Worm (Caenorhabditis elegans) whole organism, L4 larva: ENCODE data around the gene lgg-1.

Experiments used
- D1046.2 ChIP-seq: fragments of 200-800 bp; sonication (Bioruptor generic); IDR thresholded peaks from 2 replicates; pipeline ENCODE4 v1.3.6; 2022; ENCODE audit warnings: missing genetic modification characterization, missing compliant biosample characterization
- R02D3.7 ChIP-seq: fragments of 150-350 bp; sonication (generic microtip); optimal IDR thresholded peaks from 3 replicates; lab custom pipeline; 2014; ENCODE audit warnings: missing biosample characterization, missing genetic modification characterization
- T26A8.4 ChIP-seq: fragments of 200-800 bp; sonication (Bioruptor generic); IDR thresholded peaks from 2 replicates; pipeline ENCODE4 v1.3.6; 2022; ENCODE audit warnings: missing genetic modification characterization, missing compliant biosample characterization
- Y48G9A.11 ChIP-seq: fragments of 200-800 bp; sonication (Bioruptor generic); IDR thresholded peaks from 2 replicates; pipeline ENCODE4 v1.3.6; 2022; ENCODE audit warnings: missing genetic modification reagents, missing genetic modification characterization, missing compliant biosample characterization
- aha-1 ChIP-seq: fragments of 150-350 bp; peaks from one replicate; lab custom pipeline; 2014; ENCODE audit warnings: missing biosample characterization, missing genetic modification characterization
- attf-4 ChIP-seq: sonication (generic microtip); optimal IDR thresholded peaks from 3 replicates; lab custom pipeline; 2017; ENCODE audit warnings: missing biosample characterization, missing genetic modification characterization
- ceh-20 ChIP-seq: fragments of 200-800 bp; sonication (Bioruptor generic); IDR thresholded peaks from 2 replicates; pipeline ENCODE4 v1.3.6; 2022; ENCODE audit warnings: missing genetic modification reagents, missing genetic modification characterization, missing compliant biosample characterization
- ceh-44 ChIP-seq: fragments of 200-800 bp; sonication (Bioruptor generic); IDR thresholded peaks from 2 replicates; pipeline ENCODE4 v1.3.6; 2022; ENCODE audit warnings: missing genetic modification reagents, missing genetic modification characterization, missing compliant biosample characterization
- cey-2 ChIP-seq: sonication (generic microtip); optimal IDR thresholded peaks from 3 replicates; lab custom pipeline; 2017; ENCODE audit warnings: missing genetic modification characterization, mild to moderate bottlenecking, missing compliant biosample characterization, antibody characterized with exemption, borderline replicate concordance; ENCODE audit not compliant: insufficient read depth
- daf-16 ChIP-seq, 3 experiments: sonication (generic microtip); optimal IDR thresholded peaks; 2 replicates each; lab custom pipeline; 2016 to 2017; ENCODE audit warnings: missing genetic modification characterization in 3 of 3, missing genetic modification reagents in 3 of 3, mild to moderate bottlenecking in 2 of 3, missing compliant biosample characterization in 2 of 3, missing biosample characterization in 1 of 3, moderate library complexity in 1 of 3
- dmd-6 ChIP-seq: fragments of 200-800 bp; sonication (Bioruptor generic); IDR thresholded peaks from 2 replicates; pipeline ENCODE4 v1.3.6; 2022; ENCODE audit warnings: missing genetic modification reagents, missing genetic modification characterization, missing compliant biosample characterization
- dve-1 ChIP-seq: sonication (generic microtip); optimal IDR thresholded peaks from 2 replicates; lab custom pipeline; 2017; ENCODE audit warnings: antibody characterized with exemption, mild to moderate bottlenecking, missing genetic modification characterization, missing compliant biosample characterization; ENCODE audit not compliant: insufficient read depth
- hif-1 ChIP-seq, 2 experiments: sonication (generic microtip); optimal IDR thresholded peaks; 2 replicates each; lab custom pipeline; 2016 to 2017; ENCODE audit warnings: missing compliant biosample characterization in 2 of 2, missing genetic modification characterization in 2 of 2, missing genetic modification reagents in 2 of 2, missing genotype in 2 of 2, mild to moderate bottlenecking in 1 of 2
- hlh-11 ChIP-seq: fragments of 200-800 bp; sonication (Bioruptor generic); optimal IDR thresholded peaks from 2 replicates; lab custom pipeline; 2018; ENCODE audit warnings: mild to moderate bottlenecking, missing genetic modification characterization, missing compliant biosample characterization
- hlh-30 ChIP-seq: sonication (generic microtip); optimal IDR thresholded peaks from 2 replicates; lab custom pipeline; 2017; ENCODE audit warnings: antibody characterized with exemption, mild to moderate bottlenecking, missing genetic modification characterization, missing compliant biosample characterization; ENCODE audit not compliant: insufficient read depth
- hmg-1.1 ChIP-seq: fragments of 200-800 bp; sonication (Bioruptor generic); IDR thresholded peaks from 2 replicates; pipeline ENCODE4 v1.3.6; 2022; ENCODE audit warnings: missing genetic modification reagents, missing genetic modification characterization, missing compliant biosample characterization
- lim-7 ChIP-seq: fragments of 200-800 bp; sonication (Bioruptor generic); IDR thresholded peaks from 2 replicates; pipeline ENCODE4 v1.3.6; 2022; ENCODE audit warnings: missing genetic modification characterization, missing compliant biosample characterization
- lsy-2 ChIP-seq, 2 experiments: fragments of 150-350 bp in 1 of 2; sonication (generic microtip) in 1 of 2; optimal IDR thresholded peaks; 2 replicates each; lab custom pipeline; 2014 to 2017; ENCODE audit warnings: missing biosample characterization in 2 of 2, missing genetic modification characterization in 2 of 2
- madf-9 ChIP-seq: fragments of 200-800 bp; sonication (Bioruptor generic); conservative IDR thresholded peaks from 2 replicates; pipeline ENCODE4 v1.3.6; 2022; ENCODE audit warnings: missing genetic modification reagents, missing genetic modification characterization, missing compliant biosample characterization
- mdl-1 ChIP-seq, 2 experiments: fragments of 150-350 bp in 1 of 2; sonication (generic microtip) in 1 of 2; optimal IDR thresholded peaks; 2 replicates each; lab custom pipeline; 2014 to 2017; ENCODE audit warnings: missing biosample characterization in 2 of 2, missing genetic modification characterization in 2 of 2
- mep-1 ChIP-seq: fragments of 150-350 bp; sonication (generic microtip); optimal IDR thresholded peaks from 3 replicates; lab custom pipeline; 2014; ENCODE audit warnings: missing biosample characterization, missing genetic modification characterization
- mxl-3 ChIP-seq: fragments of 200-800 bp; sonication (Bioruptor generic); optimal IDR thresholded peaks from 2 replicates; lab custom pipeline; 2018; ENCODE audit warnings: mild to moderate bottlenecking, missing genetic modification characterization, missing compliant biosample characterization
- nhr-11 ChIP-seq: fragments of 150-350 bp; optimal IDR thresholded peaks from 2 replicates; lab custom pipeline; 2014; ENCODE audit warnings: missing biosample characterization, missing genetic modification characterization
- nhr-111 ChIP-seq: fragments of 200-800 bp; sonication (Bioruptor generic); optimal IDR thresholded peaks from 2 replicates; lab custom pipeline; 2018; ENCODE audit warnings: mild to moderate bottlenecking, missing genetic modification characterization, missing compliant biosample characterization
- nhr-28 ChIP-seq: fragments of 150-350 bp; optimal IDR thresholded peaks from 2 replicates; lab custom pipeline; 2014; ENCODE audit warnings: missing biosample characterization, missing genetic modification characterization
- nhr-41 ChIP-seq: fragments of 200-800 bp; sonication (Bioruptor generic); IDR thresholded peaks from 2 replicates; pipeline ENCODE4 v1.3.6; 2022; ENCODE audit warnings: missing genetic modification reagents, missing genetic modification characterization, missing compliant biosample characterization
- php-3 ChIP-seq: fragments of 200-800 bp; sonication (Bioruptor generic); IDR thresholded peaks from 2 replicates; pipeline ENCODE4 v1.3.6; 2022; ENCODE audit warnings: missing genetic modification reagents, missing genetic modification characterization, missing compliant biosample characterization
- pqm-1 ChIP-seq: sonication (generic microtip); optimal IDR thresholded peaks from 2 replicates; lab custom pipeline; 2017; ENCODE audit warnings: missing biosample characterization, missing genetic modification characterization
- unc-62 ChIP-seq, 3 experiments: fragments of 150-350 bp in 1 of 3; sonication (generic microtip); optimal IDR thresholded peaks in 2 of 3; peaks in 1 of 3; 1 replicate in 1 of 3; 2 replicates in 2 of 3; lab custom pipeline; 2014 to 2017; ENCODE audit warnings: missing biosample characterization in 3 of 3, missing genetic modification characterization in 3 of 3, missing genetic modification reagents in 3 of 3, missing genotype in 1 of 3
- zip-11 ChIP-seq: fragments of 200-800 bp; sonication (Bioruptor generic); IDR thresholded peaks from 2 replicates; pipeline ENCODE4 v1.3.6; 2022; ENCODE audit warnings: missing genetic modification characterization, missing compliant biosample characterization
- ztf-11 ChIP-seq: fragments of 150-350 bp; optimal IDR thresholded peaks from 2 replicates; lab custom pipeline; 2014; ENCODE audit warnings: missing biosample characterization, missing genetic modification characterization

The lgg-1 gene

DNA sequence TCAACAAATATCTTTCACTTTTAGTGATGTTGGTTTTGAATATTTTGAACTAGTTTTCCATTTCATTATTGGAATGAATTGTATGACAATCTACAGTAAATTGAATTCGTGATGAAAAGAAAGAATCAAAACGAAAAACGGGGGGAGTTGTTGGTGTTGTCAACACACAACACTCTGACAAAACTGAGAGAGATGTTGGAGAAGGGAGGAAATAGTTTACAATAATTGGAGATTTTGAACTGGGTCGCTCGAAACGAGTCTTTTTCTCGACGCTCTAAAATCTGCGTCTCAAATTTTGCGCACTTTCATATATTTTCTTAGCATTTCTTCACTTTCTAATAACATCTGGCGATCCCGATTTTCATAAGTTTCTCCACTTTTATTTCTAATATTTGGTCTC lies 3.6 kb downstream of the lgg-1 start, which contains the start of gene txt-18:
TSS of gene txt-18 (plus strand) at position 180 of the 400 bp plus-strand sequence.
- TF ChIP-seq unc-62 (GFP tag; optimal IDR thresholded peaks at IDR 0.05 in 1 of 2; lab: Kevin White, UChicago) (peak in 1 of 2 experiments; percentile 77), unc-62 (tag; optimal IDR thresholded peaks at IDR 0.05; lab: Kevin White, UChicago) (no peak), nhr-28 (tag; lab: Kevin White, UChicago) (peak; percentile 32), T26A8.4 (GFP tag; lab: Robert Waterston, UW) (no peak), lsy-2 (tag; optimal IDR thresholded peaks at IDR 0.05; lab: Kevin White, UChicago) (peak in 1 of 2 experiments; percentile 35), dve-1 (no peak), aha-1 (tag; lab: Kevin White, UChicago) (peak; percentile 96), nhr-11 (peak; percentile 18), hlh-11 (tag; lab: Kevin White, UChicago) (peak; percentile 5)

DNA sequence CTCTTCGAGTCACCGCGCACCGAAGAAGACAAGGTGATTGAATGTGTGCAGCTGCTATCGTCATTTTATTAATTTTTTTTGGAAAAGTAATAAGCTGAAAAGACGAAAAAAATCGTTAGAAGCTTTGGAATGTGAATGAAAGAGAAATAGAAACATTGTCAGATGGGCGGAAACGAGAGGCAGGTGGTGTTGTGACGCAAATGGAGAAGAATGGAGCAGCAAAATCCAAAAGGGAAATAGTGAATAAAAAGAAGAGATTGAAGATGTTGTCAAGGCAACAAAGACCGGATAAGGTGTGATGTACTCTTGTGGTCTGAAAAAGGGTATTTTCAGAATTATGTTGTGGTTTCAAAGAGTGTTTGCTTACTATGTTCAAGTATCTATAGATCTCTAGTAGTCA lies 5.1 kb downstream of the lgg-1 start:
- peak in 1 of 2 experiments; percentile 23 for TF ChIP-seq unc-62 (GFP tag; optimal IDR thresholded peaks at IDR 0.05 in 1 of 2; lab: Kevin White, UChicago)
- TF ChIP-seq unc-62 (tag; optimal IDR thresholded peaks at IDR 0.05; lab: Kevin White, UChicago): no peak
- no peak for TF ChIP-seq ceh-20 (GFP tag; lab: Robert Waterston, UW)
- peak; percentile 75 for TF ChIP-seq aha-1 (tag; lab: Kevin White, UChicago)

DNA sequence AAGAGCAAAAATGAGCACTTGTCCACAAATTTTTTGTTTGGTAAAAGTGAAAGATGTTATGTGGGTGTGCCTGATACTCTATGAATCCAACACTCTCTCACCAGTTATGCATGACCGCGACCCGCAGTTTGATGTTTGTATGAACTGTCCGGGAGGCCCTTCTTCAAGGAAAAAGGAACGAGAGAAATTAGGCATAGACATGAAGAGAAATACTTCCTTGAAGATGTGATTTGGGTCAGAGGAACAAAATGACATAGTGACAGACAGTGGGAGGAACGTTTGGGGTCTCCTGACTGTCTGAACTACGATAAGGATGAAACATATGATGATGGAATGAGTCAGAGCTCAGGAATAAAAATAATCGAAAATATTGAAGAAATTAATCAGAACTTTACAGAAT lies 6.4 kb downstream of the lgg-1 start:
- peak; percentile 63 for TF ChIP-seq hlh-30 (tag; lab: Kevin White, UChicago)
- no peak for TF ChIP-seq hmg-1.1 (GFP tag; lab: Robert Waterston, UW)
- no peak for TF ChIP-seq php-3
- TF ChIP-seq nhr-41 (GFP tag; lab: Robert Waterston, UW): no peak
- no peak for TF ChIP-seq mep-1 (tag; lab: Kevin White, UChicago)
- TF ChIP-seq hlh-11 (tag; lab: Kevin White, UChicago): peak; percentile 19
- no peak for TF ChIP-seq zip-11 (GFP tag; lab: Robert Waterston, UW)
- TF ChIP-seq aha-1 (tag; lab: Kevin White, UChicago): peak; percentile 96

DNA sequence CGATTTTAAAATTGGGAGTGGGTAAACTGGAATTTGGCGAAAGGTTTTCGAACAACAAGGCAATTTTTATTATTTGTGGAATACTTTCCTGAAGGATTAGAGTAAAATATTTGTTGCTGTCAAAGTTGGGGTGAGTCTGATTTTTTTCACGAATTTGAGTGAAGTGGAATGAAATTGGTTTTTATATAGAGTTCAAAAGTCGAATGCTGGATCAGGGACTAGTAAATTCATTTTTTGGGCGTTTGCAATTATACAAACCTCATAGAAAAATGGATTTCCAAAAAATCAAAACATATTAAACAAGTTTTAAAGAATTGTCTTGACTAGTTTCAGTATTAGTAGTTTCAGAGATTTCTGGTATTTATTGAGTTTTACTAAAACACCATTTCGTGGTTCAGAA lies 7.6 kb downstream of the lgg-1 start, which contains the start of gene C32D5.7:
TSS of gene C32D5.7 (minus strand) at position 101 of the 400 bp plus-strand sequence.
- TF ChIP-seq lim-7 (GFP tag; lab: Robert Waterston, UW) (no peak), mdl-1 (tag; optimal IDR thresholded peaks at IDR 0.05; lab: Kevin White, UChicago) (no peak), hmg-1.1 (GFP tag; lab: Robert Waterston, UW) (no peak), ceh-44 (GFP tag; lab: Robert Waterston, UW) (no peak), lsy-2 (tag; optimal IDR thresholded peaks at IDR 0.05; lab: Kevin White, UChicago) (no peak)
- TF ChIP-seq, all 104 proteins: peak for 0

DNA sequence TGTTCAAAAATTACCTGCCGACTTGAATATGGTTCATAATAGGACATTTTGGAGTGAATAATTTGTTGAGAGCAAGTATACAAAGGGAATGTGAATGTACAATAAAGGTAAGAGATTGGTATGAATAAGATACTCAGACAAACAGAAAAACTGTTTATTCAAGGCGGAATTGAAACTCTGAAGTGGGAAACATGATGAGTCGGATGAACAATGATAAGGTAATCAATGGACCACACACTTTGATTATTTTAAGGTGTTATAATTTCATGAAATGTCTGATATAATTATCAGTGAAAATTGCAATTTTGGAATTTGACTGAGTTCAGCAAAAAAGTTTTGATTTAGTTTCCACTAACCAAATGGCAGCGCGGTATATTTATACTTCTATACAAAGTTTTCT lies 8.0 kb downstream of the lgg-1 start:
- no peak for TF ChIP-seq daf-16 (GFP tag; optimal IDR thresholded peaks at IDR 0.05; lab: Kevin White, UChicago)
- TF ChIP-seq daf-16 (tag; optimal IDR thresholded peaks at IDR 0.05; lab: Kevin White, UChicago): peak; percentile 59
- TF ChIP-seq ztf-11 (tag; lab: Kevin White, UChicago): no peak
- TF ChIP-seq lsy-2 (tag; optimal IDR thresholded peaks at IDR 0.05; lab: Kevin White, UChicago): peak in 1 of 2 experiments; percentile 11
- no peak for TF ChIP-seq nhr-111 (GFP tag; lab: Kevin White, UChicago)
- no peak for TF ChIP-seq mxl-3 (GFP tag; lab: Kevin White, UChicago)
- no peak for TF ChIP-seq ceh-44 (GFP tag; lab: Robert Waterston, UW)
- TF ChIP-seq R02D3.7 (tag; lab: Kevin White, UChicago): no peak
- TF ChIP-seq dve-1: peak; percentile 33
- TF ChIP-seq D1046.2: no peak
- TF ChIP-seq pqm-1 (tag; lab: Kevin White, UChicago): peak; percentile 51
- no peak for TF ChIP-seq nhr-11
- TF ChIP-seq aha-1 (tag; lab: Kevin White, UChicago): peak; percentile 74
- TF ChIP-seq, all 104 proteins: peak for 5

DNA sequence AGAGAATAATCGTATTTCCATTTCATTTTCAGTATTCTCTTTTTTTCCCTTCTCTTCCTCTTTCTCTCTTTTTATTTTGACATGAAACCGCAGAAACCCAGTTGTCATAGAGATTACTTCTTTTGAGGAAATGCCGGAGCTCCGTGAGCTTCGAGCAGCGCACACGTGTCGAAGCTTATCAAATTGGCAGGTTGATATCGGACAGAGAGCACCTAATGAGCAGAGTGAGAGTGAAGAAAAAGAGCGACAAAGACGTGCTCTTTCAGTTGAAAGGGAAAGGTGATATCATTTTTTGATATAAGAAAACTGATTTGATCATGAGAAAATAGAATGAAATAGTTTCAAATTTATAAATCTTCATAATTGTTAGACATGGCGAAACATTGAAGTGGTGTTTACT lies 12.2 kb downstream of the lgg-1 start, which contains the start of gene C32D5.14:
TSS of gene C32D5.14 (plus strand) at position 131 of the 400 bp plus-strand sequence.
- TF ChIP-seq mxl-3 (GFP tag; lab: Kevin White, UChicago) (peak; percentile 52), nhr-11 (peak; percentile 35), attf-4 (tag; lab: Kevin White, UChicago) (no peak), aha-1 (tag; lab: Kevin White, UChicago) (peak; percentile 73), dmd-6 (GFP tag; lab: Robert Waterston, UW) (peak; percentile 84), Y48G9A.11 (GFP tag; lab: Robert Waterston, UW) (no peak), hlh-11 (tag; lab: Kevin White, UChicago) (peak; percentile 26), daf-16 (GFP tag; optimal IDR thresholded peaks at IDR 0.05; lab: Kevin White, UChicago) (no peak), daf-16 (tag; optimal IDR thresholded peaks at IDR 0.05; lab: Kevin White, UChicago) (peak; percentile 27), hif-1 (tag; optimal IDR thresholded peaks at IDR 0.05; lab: Kevin White, UChicago) (peak in 1 of 2 experiments; percentile 45), cey-2 (tag; lab: Kevin White, UChicago) (no peak), dve-1 (peak; percentile 54), hmg-1.1 (GFP tag; lab: Robert Waterston, UW) (no peak), madf-9 (no peak)
